1 fruit fly cellular context compared by ENCODE assay signal in the genomic region with DNA sequence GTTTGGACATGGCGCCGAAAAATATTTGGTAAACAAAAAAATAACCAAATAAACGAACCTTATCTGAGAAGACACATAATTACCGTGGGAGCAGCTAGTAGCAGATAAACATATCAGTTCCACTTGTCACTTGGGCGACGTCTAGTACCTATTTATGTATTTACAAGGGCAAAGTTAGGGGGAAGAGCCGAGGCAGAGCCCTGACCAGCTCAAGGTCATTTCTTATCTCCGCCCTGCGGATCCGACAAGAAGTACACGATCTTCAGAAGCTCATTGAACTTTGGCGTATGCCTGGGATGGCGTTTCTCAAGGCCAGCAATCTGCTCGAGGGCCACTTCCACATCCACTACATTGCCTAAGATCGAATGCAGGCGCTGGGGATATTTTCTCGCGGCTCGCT.
TF ChIP-seq lines count a peak whose summit lies in the region.

No protein-coding gene starts in this region.

TF ChIP-seq in whole organism, embryonic, 481 proteins besides CTCF, POLR2A, EP300 and RAD21 (continued from another document):
- TF ChIP-seq CG34376 (GFP tag; optimal IDR thresholded peaks at IDR 0.05; lab: Kevin White, UChicago) (peak; percentile 58), hbn (GFP tag; IDR thresholded peaks at IDR 0.05; lab: Robert Waterston, UW; ENCODE audit: partially characterized antibody) (no peak), CG17186 (GFP tag; optimal IDR thresholded peaks at IDR 0.05; lab: Kevin White, UChicago) (no peak), CG9437 (GFP tag; optimal IDR thresholded peaks at IDR 0.05; lab: Kevin White, UChicago) (no peak), CG2116 (GFP tag; optimal IDR thresholded peaks at IDR 0.05; lab: Kevin White, UChicago) (no peak), crol (GFP tag; IDR thresholded peaks at IDR 0.05; lab: Robert Waterston, UW) (0 out of 2 replicates have a peak, but pooled peaks have one; percentile 11), lmd (GFP tag; IDR thresholded peaks at IDR 0.05; lab: Robert Waterston, UW) (no peak), CG12769 (tag; optimal IDR thresholded peaks at IDR 0.05; lab: Kevin White, UChicago) (peak; percentile 13), CG3995 (GFP tag; optimal IDR thresholded peaks at IDR 0.05; lab: Kevin White, UChicago) (no peak)
TF ChIP-seq in whole organism, embryonic: peak in this region for 10.
